Fruit fly (Drosophila melanogaster) whole organism, embryonic: ENCODE results near the gene tj.
A peak's percentile ranks its signal among the peaks of the same experiment; 100 is the strongest.

Source experiments
- CG10543 ChIP-seq: fragments of 200-800 bp; sonication (Bioruptor generic); optimal IDR thresholded peaks from 3 replicates; lab custom pipeline; 2017; ENCODE audit warnings: missing biosample characterization, mild to moderate bottlenecking, missing genetic modification characterization, moderate library complexity
- CG10565 ChIP-seq: fragments of 200-800 bp; sonication (Bioruptor generic); optimal IDR thresholded peaks from 3 replicates; lab custom pipeline; 2016; ENCODE audit warnings: missing biosample characterization, mild to moderate bottlenecking, missing genetic modification characterization
- CG12236 ChIP-seq: fragments of 200-800 bp; sonication (Bioruptor generic); optimal IDR thresholded peaks from 2 replicates; lab custom pipeline; 2016; ENCODE audit warnings: missing biosample characterization, missing genetic modification characterization
- CG13123 ChIP-seq: fragments of 200-800 bp; sonication (Bioruptor generic); optimal IDR thresholded peaks from 2 replicates; lab custom pipeline; 2016; ENCODE audit warnings: missing biosample characterization, missing genetic modification characterization
- CG13775 ChIP-seq: fragments of 200-800 bp; sonication (Bioruptor generic); optimal IDR thresholded peaks from 3 replicates; lab custom pipeline; 2017; ENCODE audit warnings: missing biosample characterization, mild to moderate bottlenecking, missing genetic modification characterization
- CG14965 ChIP-seq: fragments of 200-800 bp; sonication (Bioruptor generic); optimal IDR thresholded peaks from 2 replicates; lab custom pipeline; 2016; ENCODE audit warnings: missing biosample characterization, missing genetic modification characterization, borderline replicate concordance
- CG3407 ChIP-seq: fragments of 200-800 bp; sonication (Bioruptor generic); optimal IDR thresholded peaks from 2 replicates; lab custom pipeline; 2018; ENCODE audit warnings: missing biosample characterization, mild to moderate bottlenecking, missing genetic modification characterization
- CG4707 ChIP-seq: fragments of 200-800 bp; sonication (Bioruptor generic); optimal IDR thresholded peaks from 2 replicates; lab custom pipeline; 2018; ENCODE audit warnings: missing biosample characterization, mild to moderate bottlenecking, missing genetic modification characterization, moderate library complexity
- CG6272 ChIP-seq: fragments of 200-800 bp; sonication (Bioruptor generic); IDR thresholded peaks from 2 replicates; pipeline ENCODE4 v1.3.6; 2022; ENCODE audit warnings: missing biosample characterization, missing genetic modification characterization
- CG7745 ChIP-seq: fragments of 200-800 bp; sonication (Bioruptor generic); optimal IDR thresholded peaks from 2 replicates; lab custom pipeline; 2018; ENCODE audit warnings: missing biosample characterization, mild to moderate bottlenecking, missing genetic modification characterization, moderate library complexity
- CG8290 ChIP-seq, 3 experiments: fragments of 200-800 bp; sonication (Bioruptor generic); optimal IDR thresholded peaks; 2 replicates each; lab custom pipeline; 2016 to 2019; ENCODE audit warnings: missing biosample characterization in 3 of 3, missing genetic modification characterization in 3 of 3, mild to moderate bottlenecking in 2 of 3, moderate library complexity in 1 of 3
- CG9727 ChIP-seq: fragments of 200-800 bp; sonication (Bioruptor generic); optimal IDR thresholded peaks from 3 replicates; lab custom pipeline; 2017; ENCODE audit warnings: missing biosample characterization, mild to moderate bottlenecking, missing genetic modification characterization
- CHES-1-like ChIP-seq: fragments of 200-800 bp; sonication (Bioruptor generic); optimal IDR thresholded peaks from 2 replicates; lab custom pipeline; 2016; ENCODE audit warnings: missing biosample characterization, missing genetic modification characterization
- D19A ChIP-seq: fragments of 200-800 bp; optimal IDR thresholded peaks from 3 replicates; lab custom pipeline; 2019; ENCODE audit warnings: missing biosample characterization, mild to moderate bottlenecking, missing genetic modification characterization, moderate library complexity
- Ets65A ChIP-seq: fragments of 200-800 bp; sonication (Bioruptor generic); peaks from one replicate; lab custom pipeline; 2016; ENCODE audit warnings: missing biosample characterization, missing genetic modification characterization
- Fer1 ChIP-seq: fragments of 200-800 bp; sonication (Bioruptor generic); optimal IDR thresholded peaks from 2 replicates; lab custom pipeline; 2017; ENCODE audit warnings: missing biosample characterization, mild to moderate bottlenecking, missing genetic modification characterization
- H15 ChIP-seq: fragments of 200-800 bp; sonication (Bioruptor generic); IDR thresholded peaks from 3 replicates; pipeline ENCODE4 v1.3.6; 2022; ENCODE audit warnings: missing biosample characterization, missing genetic modification characterization
- HHEX ChIP-seq: fragments of 200-800 bp; sonication (Bioruptor generic); optimal IDR thresholded peaks from 3 replicates; lab custom pipeline; 2017; ENCODE audit warnings: missing biosample characterization, mild to moderate bottlenecking, missing genetic modification characterization, missing genetic modification reagents
- Kr ChIP-seq: fragments of 200-800 bp; sonication (Bioruptor generic); optimal IDR thresholded peaks from 2 replicates; lab custom pipeline; 2017; ENCODE audit warnings: missing biosample characterization, mild to moderate bottlenecking, missing genetic modification characterization
- Nf-YC ChIP-seq: fragments of 200-800 bp; optimal IDR thresholded peaks from 3 replicates; lab custom pipeline; 2019; ENCODE audit warnings: missing biosample characterization, mild to moderate bottlenecking, missing genetic modification characterization, moderate library complexity
- Rfx ChIP-seq: fragments of 200-800 bp; sonication (Bioruptor generic); IDR thresholded peaks from 2 replicates; pipeline ENCODE4 v1.3.6; 2022; ENCODE audit warnings: missing biosample characterization, missing genetic modification characterization
- Stat92E ChIP-seq, 3 experiments: fragments of >200 bp in 2 of 3; fragments of 200-800 bp in 1 of 3; sonication (Bioruptor generic) in 1 of 3; optimal IDR thresholded peaks; 2 replicates each; lab custom pipeline; 2017 to 2019; ENCODE audit warnings: missing biosample characterization in 3 of 3, missing genetic modification characterization in 3 of 3, mild to moderate bottlenecking in 1 of 3, moderate library complexity in 1 of 3
- bab2 ChIP-seq: fragments of 200-800 bp; sonication (Bioruptor generic); optimal IDR thresholded peaks from 2 replicates; lab custom pipeline; 2016; ENCODE audit warnings: missing biosample characterization, missing genetic modification characterization
- cad ChIP-seq: fragments of >200 bp; optimal IDR thresholded peaks from 2 replicates; lab custom pipeline; 2017; ENCODE audit warnings: missing biosample characterization, missing genetic modification characterization
- chinmo ChIP-seq: fragments of 200-800 bp; sonication (Bioruptor generic); IDR thresholded peaks from 4 replicates; pipeline ENCODE4 v1.3.6; 2022; ENCODE audit warnings: missing biosample characterization, missing genetic modification characterization; ENCODE audit not compliant: partially characterized antibody
- dmrt11E ChIP-seq: fragments of 200-800 bp; sonication (Bioruptor generic); optimal IDR thresholded peaks from 3 replicates; lab custom pipeline; 2018; ENCODE audit warnings: missing biosample characterization, mild to moderate bottlenecking, missing genetic modification characterization, moderate library complexity
- gce ChIP-seq: fragments of 200-800 bp; sonication (Bioruptor generic); IDR thresholded peaks from 3 replicates; pipeline ENCODE4 v1.3.6; 2022; ENCODE audit warnings: missing biosample characterization, missing genetic modification characterization
- gsb ChIP-seq: fragments of 200-800 bp; sonication (Bioruptor generic); IDR thresholded peaks from 2 replicates; pipeline ENCODE4 v1.3.6; 2022; ENCODE audit warnings: missing biosample characterization, missing genetic modification characterization
- inv ChIP-seq: fragments of 200-800 bp; sonication (Bioruptor generic); IDR thresholded peaks from 2 replicates; pipeline ENCODE4 v1.3.6; 2022; ENCODE audit warnings: missing biosample characterization, missing genetic modification characterization; ENCODE audit not compliant: partially characterized antibody
- ken ChIP-seq: fragments of 200-800 bp; sonication (Bioruptor generic); IDR thresholded peaks from 3 replicates; pipeline ENCODE4 v1.3.6; 2022; ENCODE audit warnings: missing biosample characterization, missing genetic modification characterization
- kni ChIP-seq: fragments of 200-800 bp; sonication (Bioruptor generic); optimal IDR thresholded peaks from 3 replicates; lab custom pipeline; 2017; ENCODE audit warnings: mild to moderate bottlenecking, missing biosample characterization, missing genetic modification reagents, missing genetic modification characterization
- mam ChIP-seq: fragments of 200-800 bp; sonication (Bioruptor generic); optimal IDR thresholded peaks from 3 replicates; lab custom pipeline; 2016; ENCODE audit warnings: missing biosample characterization, missing genetic modification characterization
- mld ChIP-seq: fragments of 200-800 bp; sonication (Bioruptor generic); IDR thresholded peaks from 3 replicates; pipeline ENCODE4 v1.3.6; 2022; ENCODE audit warnings: missing biosample characterization, missing genetic modification characterization; ENCODE audit not compliant: partially characterized antibody
- nerfin-1 ChIP-seq: fragments of 200-800 bp; sonication (Bioruptor generic); optimal IDR thresholded peaks from 3 replicates; lab custom pipeline; 2019; ENCODE audit warnings: missing biosample characterization, mild to moderate bottlenecking, missing genetic modification characterization, moderate library complexity
- run ChIP-seq: fragments of 200-800 bp; sonication (Bioruptor generic); optimal IDR thresholded peaks from 3 replicates; lab custom pipeline; 2018; ENCODE audit warnings: missing biosample characterization, mild to moderate bottlenecking, missing genetic modification characterization
- sens ChIP-seq: fragments of 200-800 bp; sonication (Bioruptor generic); peaks from one replicate; lab custom pipeline; 2016; ENCODE audit warnings: missing biosample characterization, missing genetic modification characterization
- sim ChIP-seq: fragments of 200-800 bp; sonication (Bioruptor generic); IDR thresholded peaks from 2 replicates; pipeline ENCODE4 v1.3.6; 2022; ENCODE audit warnings: missing biosample characterization, missing genetic modification characterization
- tll ChIP-seq, 2 experiments: fragments of 200-800 bp in 1 of 2; fragments of >200 bp in 1 of 2; sonication (Bioruptor generic) in 1 of 2; optimal IDR thresholded peaks; 2 replicates each; lab custom pipeline; 2017 to 2019; ENCODE audit warnings: missing biosample characterization in 2 of 2, missing genetic modification characterization in 2 of 2, mild to moderate bottlenecking in 1 of 2, moderate library complexity in 1 of 2

Gene tj

DNA sequence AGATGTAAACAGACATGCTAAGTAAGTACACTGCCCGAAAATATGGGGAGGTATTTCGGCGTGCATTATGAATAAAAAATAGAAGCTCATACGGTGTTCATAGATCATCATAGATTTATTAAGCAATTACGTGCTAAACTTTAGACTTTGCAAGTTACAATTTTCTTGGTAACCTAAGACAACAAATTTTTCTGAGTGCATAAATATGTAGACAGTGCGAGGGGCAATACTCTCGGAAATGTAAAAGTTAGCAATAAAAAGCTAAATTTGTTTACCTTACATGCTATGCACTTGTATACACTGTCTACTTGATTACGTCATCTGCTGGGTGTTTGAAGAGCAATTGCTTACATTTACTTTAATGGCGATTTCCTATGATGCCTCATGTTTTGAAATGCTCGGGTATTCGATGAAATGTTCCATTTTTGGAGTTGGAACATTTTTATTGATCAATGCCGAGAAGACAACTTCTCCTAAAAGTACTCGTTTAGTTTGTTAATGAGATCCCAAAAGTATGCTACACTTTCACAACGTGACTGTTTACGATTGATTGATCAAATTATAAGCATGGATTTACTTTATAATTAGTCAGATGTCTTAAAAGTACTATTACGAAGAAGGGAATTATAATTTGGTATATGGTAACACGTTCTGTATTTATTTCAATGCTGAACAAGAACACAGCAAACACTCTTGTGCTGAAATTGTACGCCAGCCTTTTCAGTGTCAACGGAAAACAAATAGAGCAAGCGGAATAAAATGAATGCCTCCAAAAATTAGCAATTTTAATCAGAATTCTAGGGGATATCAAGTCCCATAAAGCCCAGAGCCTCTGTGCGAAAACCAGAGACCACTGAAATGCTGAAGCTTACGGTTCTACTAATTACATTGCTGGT, 47.2 kb upstream of the tj start, which contains the start of gene Lectin-galC1 (continued):
- TF ChIP-seq tll (GFP tag; optimal IDR thresholded peaks at IDR 0.05; lab: Kevin White, UChicago), result no peak
- peak; percentile 77 for TF ChIP-seq CG14965 (GFP tag; lab: Kevin White, UChicago)
- TF ChIP-seq CG4707 (GFP tag; lab: Kevin White, UChicago), result peak; percentile 60
- peak; percentile 84 for TF ChIP-seq HHEX (GFP tag; lab: Kevin White, UChicago)
- peak; percentile 36 for TF ChIP-seq CG10543
- TF ChIP-seq sens (GFP tag; lab: Kevin White, UChicago), result peak; percentile 99
- peak; percentile 84 for TF ChIP-seq Rfx
- peak; percentile 86 for TF ChIP-seq CG12236 (GFP tag; lab: Kevin White, UChicago)
- TF ChIP-seq nerfin-1, result peak; percentile 78
- TF ChIP-seq kni (GFP tag; lab: Kevin White, UChicago), result peak; percentile 29
- peak; percentile 65 for TF ChIP-seq gsb
- TF ChIP-seq inv, result no peak
- peak; percentile 70 for TF ChIP-seq mam (GFP tag; lab: Kevin White, UChicago)
- TF ChIP-seq CG9727, result peak; percentile 87
- peak; percentile 79 for TF ChIP-seq sim (GFP tag; lab: Robert Waterston, UW)
- TF ChIP-seq CHES-1-like (GFP tag; lab: Kevin White, UChicago), result peak; percentile 88
- no peak for TF ChIP-seq cad (GFP tag; lab: Kevin White, UChicago)
- peak; percentile 79 for TF ChIP-seq CG10565 (GFP tag; lab: Kevin White, UChicago)
- peak; percentile 82 for TF ChIP-seq Fer1 (GFP tag; lab: Kevin White, UChicago)
- peak; percentile 74 for TF ChIP-seq CG13123 (GFP tag; lab: Kevin White, UChicago)
- peak in 1 of 3 experiments; percentile 25 for TF ChIP-seq Stat92E (GFP tag; optimal IDR thresholded peaks at IDR 0.05; lab: Kevin White, UChicago)
- peak; percentile 83 for TF ChIP-seq run (tag; lab: Kevin White, UChicago)
- peak; percentile 87 for TF ChIP-seq CG3407 (GFP tag; lab: Kevin White, UChicago)
- peak; percentile 86 for TF ChIP-seq bab2
- peak; percentile 80 for TF ChIP-seq CG13775 (GFP tag; lab: Kevin White, UChicago)
- peak; percentile 83 for TF ChIP-seq D19A (tag; lab: Kevin White, UChicago)
- no peak for TF ChIP-seq mld
- TF ChIP-seq H15 (GFP tag; lab: Robert Waterston, UW), result peak; percentile 76
- peak; percentile 89 for TF ChIP-seq dmrt11E (tag; lab: Kevin White, UChicago)
- TF ChIP-seq CG6272 (GFP tag; lab: Robert Waterston, UW), result peak; percentile 71; the same call in 1 of the 2 replicates
- TF ChIP-seq CG8290 (GFP tag; optimal IDR thresholded peaks at IDR 0.05; lab: Kevin White, UChicago), result peak; percentile 64
- peak in 1 of 2 experiments; percentile 61 for TF ChIP-seq CG8290 (tag; optimal IDR thresholded peaks at IDR 0.05; lab: Kevin White, UChicago)
- peak; percentile 57 for TF ChIP-seq CG7745 (tag; lab: Kevin White, UChicago)

DNA sequence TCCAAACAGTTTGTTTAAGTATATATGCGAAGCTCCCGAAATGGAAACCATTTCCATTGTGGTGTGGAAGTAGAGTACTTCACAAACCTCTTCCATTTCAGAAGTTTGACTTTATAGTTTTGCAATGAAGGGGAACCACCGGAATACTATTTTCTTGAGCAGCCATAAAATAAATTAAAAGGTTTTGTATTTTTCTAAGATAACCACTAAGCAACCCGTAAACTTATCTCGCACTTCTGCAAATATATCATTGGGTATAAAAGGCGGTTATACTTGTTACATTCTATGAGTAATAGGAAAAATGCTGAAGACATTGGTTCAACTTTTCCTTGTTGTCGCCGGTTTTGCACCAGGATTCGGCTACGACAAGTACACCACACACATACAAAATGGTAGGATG, 46.0 kb upstream of the tj start, which contains the start of gene lectin-37Da:
Gene lectin-37Da, plus strand, starts transcription at position 301 of the 400 bp plus-strand sequence.
- TF ChIP-seq inv (no peak), Kr (GFP tag; lab: Kevin White, UChicago) (no peak), gce (no peak)

- TF ChIP-seq Ets65A (peak; percentile 56), chinmo (GFP tag; lab: Robert Waterston, UW) (no peak), ken (GFP tag; lab: Robert Waterston, UW) (no peak), Nf-YC (no peak)
- TF ChIP-seq, all 482 proteins: peak for 1
Measured at dm6 chr2L:19418872-19419271, 45.2 kb upstream of the tj start, which contains the start of gene lectin-37Db. Gene lectin-37Db, plus strand, starts transcription at chr2L:19419075.
